Fruit fly (Drosophila melanogaster): ENCODE measurements around the gene RpS19b.

RpS19b gene

dm6 chr3R:23915042-23915428 lies 18.3 kb downstream of the RpS19b start (continued):
- TF ChIP-seq Fer3 (tag; optimal IDR thresholded peaks at IDR 0.05) (peak; percentile 6), Ptx1 (GFP tag; IDR thresholded peaks at IDR 0.05) (peak; percentile 54), CG17359 (tag; optimal IDR thresholded peaks at IDR 0.05) (peak; percentile 41), fd96Cb (tag; optimal IDR thresholded peaks at IDR 0.05) (peak; percentile 23), Xbp1 (GFP tag; optimal IDR thresholded peaks at IDR 0.05) (peak; percentile 26), Dek (tag; optimal IDR thresholded peaks at IDR 0.05) (peak; percentile 2), Hr51 (GFP tag; optimal IDR thresholded peaks at IDR 0.05) (peak in 1 of 2 experiments; percentile 36), Pdp1 (GFP tag; optimal IDR thresholded peaks at IDR 0.05) (peak; percentile 13 to 21), CG13123 (GFP tag; optimal IDR thresholded peaks at IDR 0.05) (no peak)

- TF ChIP-seq Atf-2 (GFP tag; optimal IDR thresholded peaks at IDR 0.05) (no peak), D19A (tag; optimal IDR thresholded peaks at IDR 0.05) (no peak), CG13894 (tag; optimal IDR thresholded peaks at IDR 0.05) (peak; percentile 25), ftz-f1 (GFP tag; optimal IDR thresholded peaks at IDR 0.05) (no peak), CG4617 (GFP tag; optimal IDR thresholded peaks at IDR 0.05; ENCODE audit: borderline replicate concordance) (no peak), ase (GFP tag; IDR thresholded peaks at IDR 0.05) (no peak), CG13287 (GFP tag; IDR thresholded peaks at IDR 0.05; ENCODE audit: partially characterized antibody) (0 out of 2 replicates have a peak, but pooled peaks have one; percentile 8), CG3726 (GFP tag; IDR thresholded peaks at IDR 0.05) (no peak), CG8944 (GFP tag; optimal IDR thresholded peaks at IDR 0.05) (no peak), en (GFP tag; optimal IDR thresholded peaks at IDR 0.05) (no peak), CG13624 (GFP tag; optimal IDR thresholded peaks at IDR 0.05) (peak; percentile 15), CG12104 (GFP tag; optimal IDR thresholded peaks at IDR 0.05) (no peak), cwo (GFP tag; optimal IDR thresholded peaks at IDR 0.05) (peak; percentile 56), CG11695 (GFP tag; IDR thresholded peaks at IDR 0.05) (0 out of 3 replicates have a peak, but pooled peaks have one; percentile 14), lab (GFP tag; optimal IDR thresholded peaks at IDR 0.05) (no peak), CG2129 (GFP tag; IDR thresholded peaks at IDR 0.05; ENCODE audit: partially characterized antibody) (no peak), CG10543 (GFP tag; optimal IDR thresholded peaks at IDR 0.05) (no peak), ttk (GFP tag; IDR thresholded peaks at IDR 0.05) (no peak), BtbVII (GFP tag; optimal IDR thresholded peaks at IDR 0.05) (no peak), sqz (GFP tag; optimal IDR thresholded peaks at IDR 0.05) (peak; percentile 65), abd-A (tag; optimal IDR thresholded peaks at IDR 0.05) (peak; percentile 76), CG11456 (GFP tag; IDR thresholded peaks at IDR 0.05) (no peak), gcm2 (GFP tag; optimal IDR thresholded peaks at IDR 0.05) (no peak), chinmo (GFP tag; IDR thresholded peaks at IDR 0.05; ENCODE audit: partially characterized antibody) (peak; percentile 88; the same call in 2 of the 4 replicates), slp2 (GFP tag; optimal IDR thresholded peaks at IDR 0.05) (no peak), ATbp (GFP tag; optimal IDR thresholded peaks at IDR 0.05) (no peak), Ptx1 (GFP tag; IDR thresholded peaks at IDR 0.05) (no peak), Tbp (GFP tag; optimal IDR thresholded peaks at IDR 0.05) (no peak), NC2α (GFP tag; optimal IDR thresholded peaks at IDR 0.05) (no peak), Hmr (GFP tag; optimal IDR thresholded peaks at IDR 0.05) (no peak), Atf3 (GFP tag; optimal IDR thresholded peaks at IDR 0.05) (no peak), her (GFP tag; optimal IDR thresholded peaks at IDR 0.05) (no peak), Nf-YA (GFP tag; IDR thresholded peaks at IDR 0.05) (no peak), Jarid2 (GFP tag; optimal IDR thresholded peaks at IDR 0.05) (no peak), vvl (GFP tag; IDR thresholded peaks at IDR 0.05) (peak; percentile 67; the same call in 1 of the 2 replicates), sd (tag; optimal IDR thresholded peaks at IDR 0.05) (peak; percentile 88), CG8388 (GFP tag; optimal IDR thresholded peaks at IDR 0.05) (no peak), Med (GFP tag) (peak; percentile 44), CG10959 (GFP tag; IDR thresholded peaks at IDR 0.05) (no peak), pros (GFP tag; optimal IDR thresholded peaks at IDR 0.05) (peak; percentile 18)
These were observed 18.8 kb downstream of the RpS19b start for dm6 chr3R:23914415-23915041.
